Worm (Caenorhabditis elegans) whole organism, L1 larva: ENCODE data around the gene srh-135.

ENCODE experiments used
- C04F5.9 ChIP-seq: sonication (generic microtip); optimal IDR thresholded peaks from 2 replicates; lab custom pipeline; 2016; ENCODE audit warnings: missing genetic modification characterization, missing compliant biosample characterization
- C16A3.4 ChIP-seq: fragments of 150-350 bp; optimal IDR thresholded peaks from 2 replicates; lab custom pipeline; 2014; ENCODE audit warnings: missing biosample characterization, missing genetic modification characterization
- Y116A8C.19 ChIP-seq: sonication (generic microtip); optimal IDR thresholded peaks from 2 replicates; lab custom pipeline; 2016; ENCODE audit warnings: missing compliant biosample characterization, missing genetic modification characterization, borderline replicate concordance
- blmp-1 ChIP-seq: fragments of 150-350 bp; optimal IDR thresholded peaks from 2 replicates; lab custom pipeline; 2014; ENCODE audit warnings: missing biosample characterization, missing genetic modification characterization
- ceh-8 ChIP-seq: fragments of 200-800 bp; sonication (Bioruptor generic); optimal IDR thresholded peaks from 2 replicates; lab custom pipeline; 2018; ENCODE audit warnings: mild to moderate bottlenecking, missing genetic modification characterization, moderate library complexity, missing compliant biosample characterization
- ceh-82 ChIP-seq, 3 experiments: fragments of 150-350 bp in 1 of 3; sonication (generic microtip) in 2 of 3; optimal IDR thresholded peaks; 2 replicates each; lab custom pipeline; 2014 to 2017; ENCODE audit warnings: missing biosample characterization in 3 of 3, missing genetic modification characterization in 3 of 3
- ceh-88 ChIP-seq: fragments of 200-800 bp; sonication (Bioruptor generic); IDR thresholded peaks from 2 replicates; pipeline ENCODE4 v1.3.6; 2022; ENCODE audit warnings: missing genetic modification characterization, missing compliant biosample characterization
- ceh-90 ChIP-seq: sonication (generic microtip); optimal IDR thresholded peaks from 2 replicates; lab custom pipeline; 2016; ENCODE audit warnings: missing genetic modification characterization, missing compliant biosample characterization
- dsc-1 ChIP-seq: sonication (generic microtip); optimal IDR thresholded peaks from 2 replicates; lab custom pipeline; 2016; ENCODE audit warnings: mild to moderate bottlenecking, missing genetic modification characterization, missing compliant biosample characterization
- efl-1 ChIP-seq, 4 experiments: fragments of 150-350 bp; optimal IDR thresholded peaks in 3 of 4; peaks in 1 of 4; 1 replicate in 1 of 4; 2 replicates in 3 of 4; lab custom pipeline; 2014; ENCODE audit warnings: missing biosample characterization in 2 of 4, missing genetic modification characterization in 2 of 4, missing genetic modification reagents in 2 of 4
- efl-3 ChIP-seq: fragments of 200-800 bp; sonication (Bioruptor generic); optimal IDR thresholded peaks from 2 replicates; lab custom pipeline; 2018; ENCODE audit warnings: mild to moderate bottlenecking, missing genetic modification characterization, missing compliant biosample characterization
- egl-13 ChIP-seq: sonication (generic microtip); optimal IDR thresholded peaks from 2 replicates; lab custom pipeline; 2016; ENCODE audit warnings: missing genotype, missing genetic modification reagents, missing genetic modification characterization, missing compliant biosample characterization
- elt-3 ChIP-seq, 6 experiments: fragments of 150-350 bp in 1 of 6; sonication (generic microtip); optimal IDR thresholded peaks; 2 replicates each; lab custom pipeline; 2017 to 2018; ENCODE audit warnings: missing biosample characterization in 6 of 6, missing genetic modification characterization in 6 of 6, inconsistent platforms in 1 of 6
- ets-5 ChIP-seq: fragments of 200-800 bp; sonication (Bioruptor generic); IDR thresholded peaks from 2 replicates; pipeline ENCODE4 v1.3.6; 2022; ENCODE audit warnings: missing genetic modification characterization, missing compliant biosample characterization
- fkh-10 ChIP-seq: sonication (generic microtip); optimal IDR thresholded peaks from 2 replicates; lab custom pipeline; 2017; ENCODE audit warnings: missing biosample characterization, missing genetic modification reagents, missing genetic modification characterization
- hlh-4 ChIP-seq: sonication (generic microtip); optimal IDR thresholded peaks from 2 replicates; lab custom pipeline; 2016; ENCODE audit warnings: mild to moderate bottlenecking, missing genetic modification characterization, missing compliant biosample characterization
- hpl-2 ChIP-seq: fragments of 150-350 bp; optimal IDR thresholded peaks from 2 replicates; lab custom pipeline; 2014; ENCODE audit warnings: missing biosample characterization, missing genetic modification reagents, missing genetic modification characterization
- lin-13 ChIP-seq: fragments of 150-350 bp; optimal IDR thresholded peaks from 2 replicates; lab custom pipeline; 2014; ENCODE audit warnings: missing biosample characterization, missing genetic modification reagents, missing genetic modification characterization
- lin-35 ChIP-seq, 2 experiments: fragments of 150-350 bp; optimal IDR thresholded peaks; 2 replicates each; lab custom pipeline; 2014; ENCODE audit warnings: missing biosample characterization in 2 of 2, missing genetic modification characterization in 2 of 2, missing genetic modification reagents in 2 of 2
- lir-3 ChIP-seq: sonication (generic microtip); optimal IDR thresholded peaks from 2 replicates; lab custom pipeline; 2016; ENCODE audit warnings: mild to moderate bottlenecking, missing genetic modification characterization, moderate library complexity, missing compliant biosample characterization; ENCODE audit not compliant: poor library complexity
- lsy-2 ChIP-seq, 2 experiments: fragments of 150-350 bp; optimal IDR thresholded peaks; 2 replicates each; lab custom pipeline; 2014; ENCODE audit warnings: missing biosample characterization in 2 of 2, missing genetic modification characterization in 2 of 2
- mab-9 ChIP-seq: fragments of 200-800 bp; sonication (Bioruptor generic); IDR thresholded peaks from 2 replicates; pipeline ENCODE4 v1.3.6; 2022; ENCODE audit warnings: missing genetic modification reagents, missing genetic modification characterization, missing compliant biosample characterization
- nhr-19 ChIP-seq: fragments of 200-800 bp; sonication (Bioruptor generic); conservative IDR thresholded peaks from 2 replicates; pipeline ENCODE4 v1.3.6; 2022; ENCODE audit warnings: missing genetic modification characterization, missing compliant biosample characterization
- nhr-20 ChIP-seq: sonication (generic microtip); optimal IDR thresholded peaks from 2 replicates; lab custom pipeline; 2016; ENCODE audit warnings: mild to moderate bottlenecking, missing genetic modification characterization, missing compliant biosample characterization
- nhr-28 ChIP-seq: fragments of 150-350 bp; optimal IDR thresholded peaks from 2 replicates; lab custom pipeline; 2014; ENCODE audit warnings: missing biosample characterization, missing genetic modification characterization
- nhr-71 ChIP-seq: sonication (generic microtip); optimal IDR thresholded peaks from 2 replicates; lab custom pipeline; 2016; ENCODE audit warnings: mild to moderate bottlenecking, missing genetic modification characterization, moderate library complexity, missing compliant biosample characterization
- nhr-77 ChIP-seq: fragments of 150-350 bp; optimal IDR thresholded peaks from 2 replicates; lab custom pipeline; 2014; ENCODE audit warnings: missing biosample characterization, missing genetic modification characterization
- nhr-90 ChIP-seq: sonication (generic microtip); optimal IDR thresholded peaks from 2 replicates; lab custom pipeline; 2016; ENCODE audit warnings: mild to moderate bottlenecking, missing genetic modification characterization, missing compliant biosample characterization; ENCODE audit not compliant: poor library complexity
- pax-3 ChIP-seq: fragments of 200-800 bp; sonication (Bioruptor generic); optimal IDR thresholded peaks from 2 replicates; lab custom pipeline; 2018; ENCODE audit warnings: mild to moderate bottlenecking, missing genetic modification characterization, moderate library complexity, missing compliant biosample characterization
- pqm-1 ChIP-seq: sonication (generic microtip); optimal IDR thresholded peaks from 3 replicates; lab custom pipeline; 2017; ENCODE audit warnings: missing biosample characterization, missing genetic modification characterization
- rnt-1 ChIP-seq: sonication (generic microtip); optimal IDR thresholded peaks from 2 replicates; lab custom pipeline; 2016; ENCODE audit warnings: mild to moderate bottlenecking, missing genetic modification characterization, moderate library complexity, missing compliant biosample characterization
- skn-1 ChIP-seq: fragments of 150-350 bp; optimal IDR thresholded peaks from 2 replicates; lab custom pipeline; 2014; ENCODE audit warnings: missing biosample characterization, missing genetic modification characterization
- sptf-1 ChIP-seq: fragments of 150-350 bp; optimal IDR thresholded peaks from 2 replicates; lab custom pipeline; 2014; ENCODE audit warnings: missing biosample characterization, missing genetic modification characterization
- tbx-2 ChIP-seq: sonication (generic microtip); optimal IDR thresholded peaks from 2 replicates; lab custom pipeline; 2016; ENCODE audit warnings: missing genetic modification characterization, missing compliant biosample characterization
- tlp-1 ChIP-seq: fragments of 150-350 bp; optimal IDR thresholded peaks from 2 replicates; lab custom pipeline; 2014; ENCODE audit warnings: missing biosample characterization, missing genetic modification characterization
- unc-130 ChIP-seq: fragments of 150-350 bp; optimal IDR thresholded peaks from 2 replicates; lab custom pipeline; 2017; ENCODE audit warnings: missing biosample characterization, missing genetic modification characterization, inconsistent platforms
- unc-62 ChIP-seq: fragments of 150-350 bp; optimal IDR thresholded peaks from 2 replicates; lab custom pipeline; 2014; ENCODE audit warnings: missing biosample characterization, missing genetic modification reagents, missing genetic modification characterization
- unc-86 ChIP-seq: sonication (generic microtip); optimal IDR thresholded peaks from 2 replicates; lab custom pipeline; 2016; ENCODE audit warnings: missing genetic modification characterization, missing compliant biosample characterization
- unc-98 ChIP-seq: fragments of 200-800 bp; sonication (Bioruptor generic); IDR thresholded peaks from 2 replicates; pipeline ENCODE4 v1.3.6; 2022; ENCODE audit warnings: missing genetic modification characterization, missing compliant biosample characterization
- xbp-1 ChIP-seq: sonication (generic microtip); optimal IDR thresholded peaks from 2 replicates; lab custom pipeline; 2016; ENCODE audit warnings: missing genetic modification characterization, missing compliant biosample characterization
- zag-1 ChIP-seq: fragments of 150-350 bp; optimal IDR thresholded peaks from 2 replicates; lab custom pipeline; 2014; ENCODE audit warnings: missing biosample characterization, missing genetic modification characterization
- zip-4 ChIP-seq: fragments of 200-800 bp; sonication (Bioruptor generic); optimal IDR thresholded peaks from 2 replicates; lab custom pipeline; 2018; ENCODE audit warnings: mild to moderate bottlenecking, missing genetic modification characterization, moderate library complexity, missing compliant biosample characterization
- ztf-11 ChIP-seq, 2 experiments: sonication (generic microtip); optimal IDR thresholded peaks; 2 replicates each; lab custom pipeline; 2016 to 2017; ENCODE audit warnings: missing genetic modification characterization in 2 of 2, missing biosample characterization in 1 of 2, missing compliant biosample characterization in 1 of 2
- ztf-4 ChIP-seq: fragments of 150-350 bp; optimal IDR thresholded peaks from 2 replicates; lab custom pipeline; 2014; ENCODE audit warnings: missing biosample characterization, missing genetic modification characterization

The srh-135 gene

DNA sequence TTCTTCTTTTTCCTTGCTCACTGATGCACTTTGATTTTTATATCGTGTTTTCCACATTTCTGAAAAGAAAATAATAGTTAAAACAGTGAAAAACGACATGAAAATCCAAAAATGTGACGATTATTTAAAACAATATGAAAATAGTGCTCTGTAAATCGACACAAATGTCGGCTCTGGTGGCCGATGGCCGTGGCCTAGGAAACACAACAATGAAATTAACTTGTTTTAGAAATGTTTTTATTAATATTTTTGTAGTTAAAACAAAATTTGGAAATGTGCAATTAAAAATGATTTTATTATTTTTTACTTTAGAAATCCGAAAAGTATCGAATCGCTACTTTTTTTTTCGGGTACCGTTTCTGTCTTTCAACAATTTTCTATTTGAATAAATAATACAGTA, 26.2 kb downstream of the srh-135 start, which contains the start of gene arv-1 (continued):
- TF ChIP-seq egl-13 (tag; lab: Kevin White, UChicago) (peak; percentile 74), zag-1 (no peak), lsy-2 (tag; optimal IDR thresholded peaks at IDR 0.05; lab: Kevin White, UChicago) (peak; percentile 82 to 83), C04F5.9 (tag; lab: Kevin White, UChicago) (peak; percentile 52), ceh-82 (tag; optimal IDR thresholded peaks at IDR 0.05; lab: Kevin White, UChicago) (peak; percentile 46 to 66 (median 50)), ztf-4 (tag; lab: Kevin White, UChicago) (no peak), nhr-90 (tag; lab: Kevin White, UChicago) (peak; percentile 81), ets-5 (no peak), xbp-1 (tag; lab: Kevin White, UChicago) (peak; percentile 72), ztf-11 (tag; optimal IDR thresholded peaks at IDR 0.05; lab: Kevin White, UChicago) (peak in 1 of 2 experiments; percentile 78), elt-3 (tag; optimal IDR thresholded peaks at IDR 0.05; lab: Kevin White, UChicago) (peak in 1 of 6 experiments; percentile 51), nhr-20 (peak; percentile 71), hpl-2 (GFP tag; lab: Kevin White, UChicago) (no peak), tbx-2 (tag; lab: Kevin White, UChicago) (peak; percentile 75), lir-3 (tag; lab: Kevin White, UChicago) (peak; percentile 89), unc-86 (tag; lab: Kevin White, UChicago) (peak; percentile 42), sptf-1 (tag; lab: Kevin White, UChicago) (no peak), lin-35 (GFP tag; optimal IDR thresholded peaks at IDR 0.05; lab: Kevin White, UChicago) (peak; percentile 43 to 72), zip-4 (GFP tag; lab: Kevin White, UChicago) (no peak), Y116A8C.19 (tag; lab: Kevin White, UChicago) (no peak), nhr-19 (GFP tag; lab: Robert Waterston, UW) (peak; percentile 63), unc-130 (peak; percentile 66), ceh-8 (no peak), efl-3 (GFP tag; lab: Kevin White, UChicago) (no peak), pqm-1 (no peak), blmp-1 (tag; lab: Kevin White, UChicago) (peak; percentile 63), ceh-88 (GFP tag; lab: Robert Waterston, UW) (no peak; the same call in 1 of the 2 replicates), mab-9 (GFP tag; lab: Robert Waterston, UW) (no peak), skn-1 (tag; lab: Kevin White, UChicago) (peak; percentile 5), rnt-1 (peak; percentile 92), C16A3.4 (tag; lab: Kevin White, UChicago) (peak; percentile 50), pax-3 (tag; lab: Kevin White, UChicago) (peak; percentile 72), unc-98 (GFP tag; lab: Robert Waterston, UW) (no peak; the same call in 1 of the 2 replicates), efl-1 (optimal IDR thresholded peaks at IDR 0.05; lab: Kevin White, UChicago) (peak; percentile 68 to 72), efl-1 (GFP tag; optimal IDR thresholded peaks at IDR 0.05 in 1 of 2; lab: Kevin White, UChicago) (peak; percentile 59 to 97), tlp-1 (tag; lab: Kevin White, UChicago) (no peak), nhr-28 (tag; lab: Kevin White, UChicago) (no peak), ceh-90 (tag; lab: Kevin White, UChicago) (peak; percentile 82), nhr-77 (tag; lab: Kevin White, UChicago) (no peak), lin-13 (GFP tag; lab: Kevin White, UChicago) (no peak), dsc-1 (peak; percentile 65), fkh-10 (GFP tag; lab: Kevin White, UChicago) (no peak), unc-62 (GFP tag; lab: Kevin White, UChicago) (no peak), nhr-71 (tag; lab: Kevin White, UChicago) (peak; percentile 79), hlh-4 (tag; lab: Kevin White, UChicago) (no peak)
- TF ChIP-seq, all 84 proteins: peak for 40
